Worm (Caenorhabditis elegans): Measurements from ENCODE around the gene ZK1248.17.
"Not testable (repeated sequence)": the region's sequence is repeated elsewhere in the genome, so short reads cannot be mapped to it uniquely, and the experiment has no call there.

Gene ZK1248.17

DNA sequence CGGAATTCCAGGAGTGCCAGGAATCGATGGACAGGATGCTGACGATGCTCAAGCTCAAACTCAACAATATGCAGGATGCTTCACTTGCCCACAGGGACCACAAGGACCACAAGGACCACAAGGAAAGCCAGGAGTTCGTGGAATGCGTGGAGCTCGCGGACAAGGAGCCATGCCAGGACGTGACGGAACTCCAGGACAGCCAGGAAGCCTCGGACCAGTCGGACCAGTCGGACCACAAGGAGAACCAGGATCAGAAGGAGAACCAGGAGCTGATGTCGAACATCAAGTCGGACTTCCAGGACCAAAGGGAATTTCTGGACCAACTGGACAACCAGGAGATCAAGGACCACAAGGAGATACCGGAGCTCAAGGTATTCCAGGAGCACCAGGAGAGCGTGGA is 14.0 kb downstream of the ZK1248.17 start:
- TF ChIP-seq T22C8.4 (GFP tag; IDR thresholded peaks at IDR 0.05) (no peak), flt-1 (GFP tag; IDR thresholded peaks at IDR 0.05) (no peak), klf-2 (GFP tag; conservative IDR thresholded peaks at IDR 0.05) (no peak), ztf-29 (GFP tag; IDR thresholded peaks at IDR 0.05) (no peak), cog-1 (tag; optimal IDR thresholded peaks at IDR 0.05) (no peak), ztf-23 (GFP tag; IDR thresholded peaks at IDR 0.05) (no peak)

DNA sequence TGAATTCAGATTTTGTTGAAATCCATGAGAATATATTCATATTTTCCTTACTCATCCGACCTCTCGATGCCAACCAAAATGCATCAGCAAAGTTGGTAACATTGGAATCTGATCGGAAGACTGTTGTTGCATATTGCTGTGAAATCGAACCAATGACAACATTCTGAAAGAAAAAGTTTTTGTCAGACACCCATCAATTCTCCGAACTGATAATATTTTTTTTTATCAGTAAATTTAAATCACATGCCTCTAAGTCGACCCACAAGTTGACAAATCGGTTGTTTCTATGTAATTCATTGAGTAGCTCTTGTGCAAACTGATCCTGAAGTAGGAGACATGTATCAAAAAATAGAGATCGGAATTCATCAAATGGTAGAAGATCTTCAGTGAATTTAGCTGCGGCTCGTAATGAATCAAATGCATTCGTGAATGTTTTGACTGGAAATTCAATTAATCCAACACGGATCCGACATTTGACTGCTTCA is 15.4 kb downstream of the ZK1248.17 start, which contains the start of gene col-74:
col-74 (plus strand) TSS at position 435 of the 485 bp plus-strand sequence.
- TF ChIP-seq ztf-23 (GFP tag; IDR thresholded peaks at IDR 0.05) (no peak), ztf-29 (GFP tag; IDR thresholded peaks at IDR 0.05) (no peak), klf-2 (GFP tag; conservative IDR thresholded peaks at IDR 0.05) (no peak), flt-1 (GFP tag; IDR thresholded peaks at IDR 0.05) (no peak), tab-1 (GFP tag; IDR thresholded peaks at IDR 0.05) (no peak), med-1 (GFP tag; optimal IDR thresholded peaks at IDR 0.05; ENCODE audit: insufficient read depth) (no peak), T22C8.4 (GFP tag; IDR thresholded peaks at IDR 0.05) (no peak), ref-1 (GFP tag; conservative IDR thresholded peaks at IDR 0.05) (no peak), cog-1 (tag; optimal IDR thresholded peaks at IDR 0.05) (no peak)

DNA sequence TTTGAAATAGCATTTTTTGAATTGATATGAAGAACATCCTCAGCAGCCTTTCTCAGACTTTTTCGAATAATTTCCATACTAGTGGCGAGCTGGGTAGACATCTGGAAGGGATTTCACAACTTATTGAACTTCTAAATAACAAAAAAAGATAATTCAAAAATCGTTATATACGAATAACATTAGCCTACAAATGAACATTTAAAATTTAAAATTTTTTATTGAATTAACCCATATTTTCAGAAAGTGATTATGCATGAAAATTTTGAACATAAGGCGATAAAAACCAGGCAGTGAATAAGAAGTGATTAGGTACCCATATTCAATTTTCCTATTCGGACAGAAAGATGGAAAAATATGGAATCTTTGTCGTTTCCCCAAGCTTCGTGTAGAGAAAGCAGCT is 16.9 kb downstream of the ZK1248.17 start, which contains the start of gene ZK1248.11:
ZK1248.11 (minus strand) TSS at position 101 of the 400 bp plus-strand sequence.
- TF ChIP-seq ztf-23 (GFP tag; IDR thresholded peaks at IDR 0.05) (no peak), tab-1 (GFP tag; IDR thresholded peaks at IDR 0.05) (no peak), ref-1 (GFP tag; conservative IDR thresholded peaks at IDR 0.05) (no peak), med-1 (GFP tag; optimal IDR thresholded peaks at IDR 0.05; ENCODE audit: insufficient read depth) (no peak), ztf-29 (GFP tag; IDR thresholded peaks at IDR 0.05) (no peak), cog-1 (tag; optimal IDR thresholded peaks at IDR 0.05) (no peak), flt-1 (GFP tag; IDR thresholded peaks at IDR 0.05) (no peak), T22C8.4 (GFP tag; IDR thresholded peaks at IDR 0.05) (no peak), klf-2 (GFP tag; conservative IDR thresholded peaks at IDR 0.05) (no peak)

DNA sequence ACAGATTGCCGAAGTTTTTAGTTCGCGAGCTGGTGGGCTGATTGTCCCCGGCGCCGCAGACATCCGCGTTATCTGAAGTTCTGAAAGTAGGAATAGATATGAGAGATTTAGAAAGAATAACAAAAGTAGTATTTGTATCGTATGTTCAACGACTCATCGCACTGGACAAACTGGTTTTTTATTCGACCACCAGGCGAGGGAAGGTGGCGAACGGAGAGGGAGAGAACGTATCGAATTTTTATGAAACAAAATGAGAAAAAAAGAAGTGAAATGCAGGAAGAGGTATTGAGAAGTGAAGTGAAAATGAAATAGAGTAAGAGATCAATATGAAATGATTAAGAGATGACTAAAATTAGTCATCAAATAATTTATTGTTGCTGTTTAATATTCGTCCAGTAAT is 18.0 kb downstream of the ZK1248.17 start, which contains the start of gene tbc-2:
tbc-2 (minus strand) TSS at position 80 of the 400 bp plus-strand sequence.
- TF ChIP-seq tab-1 (GFP tag; IDR thresholded peaks at IDR 0.05), result no peak
- no peak for TF ChIP-seq ztf-23 (GFP tag; IDR thresholded peaks at IDR 0.05)
- TF ChIP-seq klf-2 (GFP tag; conservative IDR thresholded peaks at IDR 0.05), result no peak
- TF ChIP-seq flt-1 (GFP tag; IDR thresholded peaks at IDR 0.05), result no peak
- TF ChIP-seq ref-1 (GFP tag; conservative IDR thresholded peaks at IDR 0.05), result no peak
- TF ChIP-seq T22C8.4 (GFP tag; IDR thresholded peaks at IDR 0.05), result no peak
- no peak for TF ChIP-seq ztf-29 (GFP tag; IDR thresholded peaks at IDR 0.05)
- TF ChIP-seq med-1 (GFP tag; optimal IDR thresholded peaks at IDR 0.05; ENCODE audit: insufficient read depth), result no peak

DNA sequence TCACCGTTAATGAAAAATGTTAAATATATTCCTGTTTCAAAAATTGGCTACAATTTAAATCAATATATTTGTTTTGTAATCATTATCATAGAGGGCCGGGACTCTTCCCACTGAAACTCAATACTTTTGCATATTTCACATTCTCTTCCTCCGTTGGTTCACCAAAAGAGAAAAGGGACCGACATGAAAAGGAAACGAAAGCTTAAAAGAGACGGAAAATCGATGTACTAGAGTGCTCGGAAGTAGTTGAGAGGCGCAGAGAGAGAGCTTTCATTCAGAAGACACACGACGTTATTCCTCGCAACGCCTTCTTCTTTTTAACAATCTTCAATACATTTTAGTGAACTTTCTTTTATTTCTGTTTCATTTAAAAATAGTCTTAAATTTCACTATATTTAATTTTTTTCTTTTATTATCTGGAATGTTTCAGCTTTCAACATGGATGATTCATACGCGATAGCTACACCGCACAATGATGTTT is 25.0 kb downstream of the ZK1248.17 start, which contains the start of gene ehs-1:
ehs-1 (plus strand) TSS at position 431 of the 481 bp plus-strand sequence.
- TF ChIP-seq tab-1 (GFP tag; IDR thresholded peaks at IDR 0.05) (no peak), ztf-23 (GFP tag; IDR thresholded peaks at IDR 0.05) (no peak), cog-1 (tag; optimal IDR thresholded peaks at IDR 0.05) (no peak), ref-1 (GFP tag; conservative IDR thresholded peaks at IDR 0.05) (no peak), med-1 (GFP tag; optimal IDR thresholded peaks at IDR 0.05; ENCODE audit: insufficient read depth) (no peak), ztf-29 (GFP tag; IDR thresholded peaks at IDR 0.05) (no peak), flt-1 (GFP tag; IDR thresholded peaks at IDR 0.05) (no peak), T22C8.4 (GFP tag; IDR thresholded peaks at IDR 0.05) (no peak)

DNA sequence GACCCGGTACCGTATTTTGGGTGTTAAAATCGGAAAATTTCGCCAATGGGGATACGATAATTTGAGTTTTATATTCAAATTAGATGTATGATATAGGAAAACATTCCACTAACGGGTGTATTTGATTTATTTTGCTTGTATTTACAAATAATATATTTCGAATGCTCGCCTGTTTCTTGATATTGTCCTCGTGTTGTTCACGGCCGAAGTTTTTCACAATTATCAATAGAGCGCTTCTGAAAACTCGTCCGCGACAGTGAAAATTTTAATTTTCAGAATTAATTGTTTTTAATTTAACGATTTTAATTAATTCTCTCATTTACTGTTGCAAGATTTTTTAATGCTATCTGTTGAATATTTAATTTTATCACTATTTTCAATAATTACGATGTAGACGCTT is 25.7 kb downstream of the ZK1248.17 start:
- TF ChIP-seq T22C8.4 (GFP tag; IDR thresholded peaks at IDR 0.05) (no peak), flt-1 (GFP tag; IDR thresholded peaks at IDR 0.05) (peak; percentile 52; the same call in 1 of the 2 replicates), ztf-23 (GFP tag; IDR thresholded peaks at IDR 0.05) (0 out of 2 replicates have a peak, but pooled peaks have one; percentile 48)

DNA sequence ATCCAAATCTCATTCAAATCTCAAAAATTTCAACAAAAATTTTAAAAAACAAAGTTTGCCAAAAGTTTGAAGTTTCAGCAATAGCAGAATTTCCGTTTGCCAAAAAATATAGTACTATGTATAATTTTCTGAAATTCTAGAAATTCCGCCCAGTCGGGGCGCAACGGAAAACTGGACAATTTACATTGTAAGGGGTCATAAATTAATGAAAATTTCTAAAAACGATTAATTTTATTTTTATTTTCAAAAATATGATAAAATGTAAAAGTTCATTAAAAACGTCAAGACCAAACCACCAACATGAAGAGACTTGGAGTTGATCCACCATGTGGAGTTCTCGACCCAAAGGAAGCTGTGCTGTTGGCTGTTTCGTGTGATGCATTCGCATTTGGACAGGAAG is 27.0 kb downstream of the ZK1248.17 start, which contains the start of gene ZK1248.4:
ZK1248.4 (plus strand) TSS at position 301 of the 400 bp plus-strand sequence.
- TF ChIP-seq ztf-23 (GFP tag; IDR thresholded peaks at IDR 0.05) (no peak), cog-1 (tag; optimal IDR thresholded peaks at IDR 0.05) (no peak), tab-1 (GFP tag; IDR thresholded peaks at IDR 0.05) (no peak), T22C8.4 (GFP tag; IDR thresholded peaks at IDR 0.05) (no peak), ref-1 (GFP tag; conservative IDR thresholded peaks at IDR 0.05) (no peak), flt-1 (GFP tag; IDR thresholded peaks at IDR 0.05) (no peak), ztf-29 (GFP tag; IDR thresholded peaks at IDR 0.05) (no peak), med-1 (GFP tag; optimal IDR thresholded peaks at IDR 0.05; ENCODE audit: insufficient read depth) (no peak), klf-2 (GFP tag; conservative IDR thresholded peaks at IDR 0.05) (no peak)

DNA sequence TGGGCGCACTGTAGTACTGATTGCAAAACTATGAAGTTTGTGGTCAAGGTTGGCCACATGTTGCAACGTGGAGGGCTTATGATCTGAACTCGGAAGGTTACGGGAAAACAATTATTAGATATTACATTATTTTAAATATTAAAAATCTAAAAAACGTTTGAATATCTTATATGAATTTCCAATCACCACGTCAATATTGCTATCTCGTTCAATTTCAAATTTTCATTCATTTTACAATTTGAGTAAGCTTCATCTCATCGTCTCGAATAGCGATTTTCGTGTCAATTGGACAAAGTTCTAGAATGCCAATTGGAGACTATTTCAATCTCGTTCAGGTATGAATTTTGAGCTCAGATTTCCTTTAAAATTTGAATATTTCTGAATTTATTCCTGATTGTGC is 29.0 kb downstream of the ZK1248.17 start, which contains the start of gene ZK1248.20:
ZK1248.20 (plus strand) TSS at position 301 of the 400 bp plus-strand sequence.
- no peak for TF ChIP-seq tab-1 (GFP tag; IDR thresholded peaks at IDR 0.05)
- TF ChIP-seq ref-1 (GFP tag; conservative IDR thresholded peaks at IDR 0.05), result no peak
- no peak for TF ChIP-seq klf-2 (GFP tag; conservative IDR thresholded peaks at IDR 0.05)
- TF ChIP-seq flt-1 (GFP tag; IDR thresholded peaks at IDR 0.05), result no peak
- no peak for TF ChIP-seq ztf-29 (GFP tag; IDR thresholded peaks at IDR 0.05)
- TF ChIP-seq cog-1 (tag; optimal IDR thresholded peaks at IDR 0.05), result no peak
- no peak for TF ChIP-seq med-1 (GFP tag; optimal IDR thresholded peaks at IDR 0.05; ENCODE audit: insufficient read depth)
- no peak for TF ChIP-seq T22C8.4 (GFP tag; IDR thresholded peaks at IDR 0.05)
- TF ChIP-seq ztf-23 (GFP tag; IDR thresholded peaks at IDR 0.05), result no peak

DNA sequence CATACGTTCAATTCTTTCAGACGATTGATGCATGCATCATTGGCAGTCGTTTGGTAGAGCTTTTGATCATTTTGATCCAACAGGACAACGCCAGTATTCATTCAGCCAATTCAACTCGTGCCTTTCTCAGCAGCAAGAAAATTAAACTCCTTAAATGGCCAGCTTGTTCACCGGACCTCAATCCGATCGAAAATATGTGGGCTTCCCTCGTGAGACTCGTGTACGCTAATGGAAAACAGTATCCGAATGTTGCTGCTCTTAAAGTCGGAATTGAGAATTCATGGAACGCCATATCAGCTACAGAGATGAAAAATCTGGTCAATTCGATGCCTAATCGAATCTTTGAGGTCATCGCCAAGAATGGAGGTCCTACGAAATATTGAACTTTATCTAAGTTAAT is 30.0 kb downstream of the ZK1248.17 start, which contains the start of gene wago-5:
wago-5 (minus strand) TSS at position 101 of the 400 bp plus-strand sequence.
- not testable (repeated sequence) for TF ChIP-seq med-1 (GFP tag; optimal IDR thresholded peaks at IDR 0.05; ENCODE audit: insufficient read depth); ztf-23 (GFP tag; IDR thresholded peaks at IDR 0.05); ztf-29 (GFP tag; IDR thresholded peaks at IDR 0.05)

DNA sequence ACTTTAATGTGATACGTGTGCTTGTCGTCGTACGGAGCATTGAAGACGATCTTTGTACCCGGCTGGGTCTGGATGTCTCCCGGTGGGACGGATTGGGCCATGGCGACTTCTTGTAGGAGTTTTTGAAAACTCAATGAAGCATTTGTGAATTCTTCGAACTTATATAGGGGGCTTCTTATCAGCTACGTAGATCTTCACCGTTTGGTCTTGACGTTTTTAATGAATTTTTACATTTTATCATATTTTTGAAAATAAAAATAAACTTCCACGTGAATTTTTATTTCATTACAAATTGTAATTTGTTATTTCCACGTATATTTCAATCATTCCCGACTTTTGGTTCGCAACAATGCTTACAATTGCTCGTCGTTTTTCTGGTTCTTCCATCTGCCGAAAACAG is 35.1 kb downstream of the ZK1248.17 start, which contains the start of the genes msp-64 and ZK1248.5:
msp-64 (minus strand) TSS at position 101 of the 400 bp plus-strand sequence.
ZK1248.5 (plus strand) TSS at position 285 of the 400 bp plus-strand sequence.
- TF ChIP-seq ztf-23 (GFP tag; IDR thresholded peaks at IDR 0.05), result no peak
- TF ChIP-seq cog-1 (tag; optimal IDR thresholded peaks at IDR 0.05), result no peak
- TF ChIP-seq med-1 (GFP tag; optimal IDR thresholded peaks at IDR 0.05; ENCODE audit: insufficient read depth), result no peak
- TF ChIP-seq ref-1 (GFP tag; conservative IDR thresholded peaks at IDR 0.05), result no peak
- no peak for TF ChIP-seq ztf-29 (GFP tag; IDR thresholded peaks at IDR 0.05)
- no peak for TF ChIP-seq T22C8.4 (GFP tag; IDR thresholded peaks at IDR 0.05)
- TF ChIP-seq flt-1 (GFP tag; IDR thresholded peaks at IDR 0.05), result no peak
- no peak for TF ChIP-seq klf-2 (GFP tag; conservative IDR thresholded peaks at IDR 0.05)
- no peak for TF ChIP-seq tab-1 (GFP tag; IDR thresholded peaks at IDR 0.05)
